Fruit fly (Drosophila melanogaster): ENCODE data around the gene ppk27.

ppk27 gene

dm6 chr3L:3788790-3789421, 33.9 kb upstream of the ppk27 start (continued):
- TF ChIP-seq CG14710 (tag; optimal IDR thresholded peaks at IDR 0.05) = peak; percentile 11
- no peak for TF ChIP-seq Oaz (GFP tag; IDR thresholded peaks at IDR 0.05)
- TF ChIP-seq ssp (GFP tag; IDR thresholded peaks at IDR 0.05) = no peak
- TF ChIP-seq hb (GFP tag; IDR thresholded peaks at IDR 0.05; ENCODE audit: partially characterized antibody) = no peak
- TF ChIP-seq Asciz (GFP tag; optimal IDR thresholded peaks at IDR 0.05) = peak; percentile 42
- TF ChIP-seq bbx (GFP tag; IDR thresholded peaks at IDR 0.05; ENCODE audit: partially characterized antibody) = peak; percentile 78
- TF ChIP-seq Stat92E (GFP tag; optimal IDR thresholded peaks at IDR 0.05) = no peak
- no peak for TF ChIP-seq bigmax (GFP tag; optimal IDR thresholded peaks at IDR 0.05)
- TF ChIP-seq CG34422 (GFP tag; IDR thresholded peaks at IDR 0.05) = peak; percentile 71; the same call in 1 of the 3 replicates
- TF ChIP-seq CG17359 (tag; optimal IDR thresholded peaks at IDR 0.05) = peak; percentile 9
- no peak for TF ChIP-seq Fer2 (tag; optimal IDR thresholded peaks at IDR 0.05)
- no peak for TF ChIP-seq CG6813 (GFP tag; optimal IDR thresholded peaks at IDR 0.05)
- no peak for TF ChIP-seq gsb (GFP tag; IDR thresholded peaks at IDR 0.05)
- no peak for TF ChIP-seq CG6175 (GFP tag; IDR thresholded peaks at IDR 0.05)
- peak; percentile 35 for TF ChIP-seq HmgZ (tag; optimal IDR thresholded peaks at IDR 0.05)
- TF ChIP-seq corto (GFP tag; optimal IDR thresholded peaks at IDR 0.05) = no peak
- TF ChIP-seq CG8924 (tag; optimal IDR thresholded peaks at IDR 0.05) = peak; percentile 66
- peak; percentile 52 for TF ChIP-seq NfI (GFP tag; optimal IDR thresholded peaks at IDR 0.05)
- TF ChIP-seq crp (GFP tag; optimal IDR thresholded peaks at IDR 0.05) = no peak
- no peak for TF ChIP-seq Gsc (GFP tag; IDR thresholded peaks at IDR 0.05)
- no peak for TF ChIP-seq CG30403 (GFP tag; optimal IDR thresholded peaks at IDR 0.05)
- TF ChIP-seq Hsf (GFP tag; optimal IDR thresholded peaks at IDR 0.05) = no peak
- TF ChIP-seq PHDP (tag; optimal IDR thresholded peaks at IDR 0.05) = peak; percentile 55
- TF ChIP-seq CG2712 (tag; optimal IDR thresholded peaks at IDR 0.05) = peak; percentile 70
- no peak for TF ChIP-seq CG4617 (GFP tag; optimal IDR thresholded peaks at IDR 0.05; ENCODE audit: borderline replicate concordance)
- peak; percentile 62 for TF ChIP-seq dmrt99B (tag; optimal IDR thresholded peaks at IDR 0.05)
- TF ChIP-seq CG13123 (GFP tag; optimal IDR thresholded peaks at IDR 0.05) = no peak
- no peak for TF ChIP-seq dan (GFP tag; IDR thresholded peaks at IDR 0.05)
- TF ChIP-seq CG4707 (GFP tag; optimal IDR thresholded peaks at IDR 0.05) = peak; percentile 12
- peak; percentile 0 for TF ChIP-seq CG12071 (GFP tag; optimal IDR thresholded peaks at IDR 0.05)
- TF ChIP-seq sima (GFP tag; optimal IDR thresholded peaks at IDR 0.05) = no peak

- no peak for TF ChIP-seq Rx (GFP tag; IDR thresholded peaks at IDR 0.05)
- TF ChIP-seq HmgZ (tag; optimal IDR thresholded peaks at IDR 0.05) = peak; percentile 64
- peak; percentile 3 for TF ChIP-seq CG7839 (tag; optimal IDR thresholded peaks at IDR 0.05)
- TF ChIP-seq CG15073 (GFP tag; optimal IDR thresholded peaks at IDR 0.05) = no peak
- peak; percentile 66 for TF ChIP-seq YL-1 (GFP tag; optimal IDR thresholded peaks at IDR 0.05)
- TF ChIP-seq her (GFP tag; optimal IDR thresholded peaks at IDR 0.05) = peak; percentile 16
- peak; percentile 81 for TF ChIP-seq CG4360 (GFP tag; IDR thresholded peaks at IDR 0.05)
- peak; percentile 64; the same call in 1 of the 2 replicates for TF ChIP-seq vvl (GFP tag; IDR thresholded peaks at IDR 0.05)
- TF ChIP-seq CG31388 (GFP tag; optimal IDR thresholded peaks at IDR 0.05) = no peak
- peak; percentile 51 for TF ChIP-seq CG17186 (GFP tag; optimal IDR thresholded peaks at IDR 0.05)
- no peak for TF ChIP-seq Neu2 (GFP tag; optimal IDR thresholded peaks at IDR 0.05; ENCODE audit: borderline replicate concordance)
- TF ChIP-seq CG13287 (GFP tag; IDR thresholded peaks at IDR 0.05; ENCODE audit: partially characterized antibody) = peak; percentile 48
- peak; percentile 51 for TF ChIP-seq lab (GFP tag; optimal IDR thresholded peaks at IDR 0.05)
- TF ChIP-seq zf30C (GFP tag; optimal IDR thresholded peaks at IDR 0.05) = peak; percentile 37
- peak; percentile 45; the same call in 1 of the 3 replicates for TF ChIP-seq CG11695 (GFP tag; IDR thresholded peaks at IDR 0.05)
- TF ChIP-seq Nf-YA (GFP tag; IDR thresholded peaks at IDR 0.05) = no peak
- TF ChIP-seq dmrt11E (tag; optimal IDR thresholded peaks at IDR 0.05) = no peak
- TF ChIP-seq Sry-β (GFP tag; optimal IDR thresholded peaks at IDR 0.05) = peak; percentile 45
- peak; percentile 44; the same call in 1 of the 3 replicates for TF ChIP-seq Aef1 (GFP tag; IDR thresholded peaks at IDR 0.05)
These were observed 32.7 kb upstream of the ppk27 start for dm6 chr3L:3787595-3788151.
